Worm (Caenorhabditis elegans) whole organism, young adult: Measurements from ENCODE around the gene Y77E11A.23.

ENCODE experiments used
- B0261.1 ChIP-seq: sonication (generic microtip); optimal IDR thresholded peaks from 2 replicates; lab custom pipeline; 2016; ENCODE audit warnings: mild to moderate bottlenecking, missing genetic modification characterization, moderate library complexity, missing compliant biosample characterization
- C06A6.2 ChIP-seq: fragments of 200-800 bp; sonication (Bioruptor generic); conservative IDR thresholded peaks from 2 replicates; pipeline ENCODE4 v1.3.6; 2022; ENCODE audit warnings: missing genetic modification characterization, missing compliant biosample characterization
- K12H6.12 ChIP-seq: fragments of 200-800 bp; sonication (Bioruptor generic); optimal IDR thresholded peaks from 2 replicates; lab custom pipeline; 2018; ENCODE audit warnings: mild to moderate bottlenecking, missing genetic modification characterization, missing compliant biosample characterization
- Y79H2A.3 ChIP-seq: fragments of 200-800 bp; sonication (Bioruptor generic); conservative IDR thresholded peaks from 2 replicates; pipeline ENCODE4 v1.3.6; 2022; ENCODE audit warnings: missing genetic modification reagents, missing genetic modification characterization, missing compliant biosample characterization
- akir-1 ChIP-seq: fragments of 200-800 bp; sonication (Bioruptor generic); optimal IDR thresholded peaks from 2 replicates; lab custom pipeline; 2018; ENCODE audit warnings: mild to moderate bottlenecking, missing genetic modification characterization, moderate library complexity, missing compliant biosample characterization
- ama-1 ChIP-seq, 3 experiments: fragments of 150-350 bp in 1 of 3; sonication (generic microtip) in 2 of 3; optimal IDR thresholded peaks; 2 replicates each; lab custom pipeline; 2014 to 2018; ENCODE audit warnings: missing biosample characterization in 2 of 3, missing genetic modification characterization in 2 of 3, missing genetic modification reagents in 2 of 3
- atf-7 ChIP-seq: sonication (generic microtip); optimal IDR thresholded peaks from 2 replicates; lab custom pipeline; 2017; ENCODE audit warnings: mild to moderate bottlenecking, missing genetic modification characterization, missing compliant biosample characterization
- hmg-1.2 ChIP-seq: fragments of 200-800 bp; sonication (Bioruptor generic); IDR thresholded peaks from 2 replicates; pipeline ENCODE4 v1.3.6; 2022; ENCODE audit warnings: missing genetic modification reagents, missing genetic modification characterization, missing compliant biosample characterization
- lin-35 ChIP-seq, 3 experiments: fragments of 150-350 bp in 2 of 3; sonication (generic microtip) in 1 of 3; optimal IDR thresholded peaks; 2 replicates each; lab custom pipeline; 2014 to 2018; ENCODE audit warnings: missing biosample characterization in 3 of 3, missing genetic modification characterization in 3 of 3, missing genetic modification reagents in 3 of 3
- lir-1 ChIP-seq: fragments of 200-800 bp; sonication (Bioruptor generic); conservative IDR thresholded peaks from 2 replicates; pipeline ENCODE4 v1.3.6; 2022; ENCODE audit warnings: missing genetic modification reagents, missing genetic modification characterization, missing compliant biosample characterization
- madf-3 ChIP-seq: fragments of 200-800 bp; sonication (Bioruptor generic); IDR thresholded peaks from 2 replicates; pipeline ENCODE4 v1.3.6; 2022; ENCODE audit warnings: missing genetic modification reagents, missing genetic modification characterization, missing compliant biosample characterization
- snpc-4 ChIP-seq, 5 experiments: fragments of 150-350 bp in 1 of 5; sonication (generic microtip) in 4 of 5; optimal IDR thresholded peaks; 2 replicates each; lab custom pipeline; 2014 to 2018; ENCODE audit warnings: missing genetic modification characterization in 5 of 5, missing biosample characterization in 3 of 5, antibody characterized with exemption in 2 of 5, mild to moderate bottlenecking in 2 of 5, missing compliant biosample characterization in 2 of 5, missing genotype in 2 of 5, moderate library complexity in 2 of 5, missing genetic modification reagents in 1 of 5

- TF ChIP-seq ama-1 (optimal IDR thresholded peaks at IDR 0.05; lab: Kevin White, UChicago): no peak
- no peak for TF ChIP-seq ama-1 (GFP tag; optimal IDR thresholded peaks at IDR 0.05; lab: Kevin White, UChicago)
- TF ChIP-seq Y79H2A.3 (GFP tag; lab: Robert Waterston, UW): no peak
- TF ChIP-seq K12H6.12: no peak
- TF ChIP-seq atf-7 (tag; lab: Kevin White, UChicago): no peak
- TF ChIP-seq lir-1 (GFP tag; lab: Robert Waterston, UW): no peak
- TF ChIP-seq C06A6.2 (GFP tag; lab: Robert Waterston, UW): no peak
- no peak for TF ChIP-seq lin-35 (GFP tag; optimal IDR thresholded peaks at IDR 0.05; lab: Kevin White, UChicago)
- TF ChIP-seq akir-1 (GFP tag; lab: Kevin White, UChicago): no peak
- no peak for TF ChIP-seq snpc-4 (GFP tag; optimal IDR thresholded peaks at IDR 0.05; lab: Kevin White, UChicago)
- no peak for TF ChIP-seq snpc-4 (tag; optimal IDR thresholded peaks at IDR 0.05; lab: Kevin White, UChicago)
- TF ChIP-seq hmg-1.2: no peak
- no peak for TF ChIP-seq B0261.1 (tag; lab: Kevin White, UChicago)
- no peak for TF ChIP-seq madf-3
Measured at ce11 chrIV:1430261-1430660, at the start of gene Y77E11A.23.
